Worm (Caenorhabditis elegans) whole organism, L2 larva: ENCODE measurements around the gene ZK380.6.
"Not testable (repeated sequence)": the region's sequence is repeated elsewhere in the genome, so short reads cannot be mapped to it uniquely, and the experiment has no call there.

Experiments
- Y55F3AM.14 ChIP-seq: fragments of 200-800 bp; sonication (Bioruptor generic); optimal IDR thresholded peaks from 2 replicates; lab custom pipeline; 2018; ENCODE audit warnings: mild to moderate bottlenecking, missing genetic modification characterization, missing compliant biosample characterization
- ZK546.5 ChIP-seq: sonication (generic microtip); optimal IDR thresholded peaks from 2 replicates; lab custom pipeline; 2017; ENCODE audit warnings: missing biosample characterization, missing genetic modification characterization
- alr-1 ChIP-seq: fragments of 150-350 bp; optimal IDR thresholded peaks from 2 replicates; lab custom pipeline; 2014; ENCODE audit warnings: missing biosample characterization, missing genetic modification characterization
- aly-2 ChIP-seq: fragments of 150-350 bp; optimal IDR thresholded peaks from 2 replicates; lab custom pipeline; 2014; ENCODE audit warnings: missing biosample characterization, missing genetic modification characterization
- ama-1 ChIP-seq: fragments of 150-350 bp; optimal IDR thresholded peaks from 2 replicates; lab custom pipeline; 2018; ENCODE audit warnings: inconsistent platforms
- blmp-1 ChIP-seq: sonication (generic microtip); optimal IDR thresholded peaks from 2 replicates; lab custom pipeline; 2017; ENCODE audit warnings: missing genetic modification characterization, mild to moderate bottlenecking, missing compliant biosample characterization, antibody characterized with exemption, moderate library complexity; ENCODE audit not compliant: insufficient read depth
- ceh-16 ChIP-seq: fragments of 150-350 bp; optimal IDR thresholded peaks from 2 replicates; lab custom pipeline; 2014; ENCODE audit warnings: missing biosample characterization, missing genetic modification characterization
- dmd-4 ChIP-seq: sonication (generic microtip); optimal IDR thresholded peaks from 2 replicates; lab custom pipeline; 2017; ENCODE audit warnings: missing biosample characterization, missing genetic modification characterization
- elt-1 ChIP-seq: fragments of 150-350 bp; optimal IDR thresholded peaks from 2 replicates; lab custom pipeline; 2014; ENCODE audit warnings: missing biosample characterization, missing genetic modification characterization
- lin-11 ChIP-seq: fragments of 150-350 bp; sonication (generic microtip); optimal IDR thresholded peaks from 2 replicates; lab custom pipeline; 2014; ENCODE audit warnings: missing biosample characterization, missing genetic modification characterization, inconsistent platforms, mixed read lengths
- lin-39 ChIP-seq: fragments of 150-350 bp; optimal IDR thresholded peaks from 2 replicates; lab custom pipeline; 2014; ENCODE audit warnings: missing biosample characterization, missing genetic modification reagents, missing genetic modification characterization
- lsy-2 ChIP-seq, 2 experiments: fragments of 150-350 bp in 1 of 2; sonication (generic microtip) in 1 of 2; optimal IDR thresholded peaks; 2 replicates each; lab custom pipeline; 2014 to 2017; ENCODE audit warnings: missing biosample characterization in 2 of 2, missing genetic modification characterization in 2 of 2
- mbf-1 ChIP-seq: sonication (generic microtip); optimal IDR thresholded peaks from 2 replicates; lab custom pipeline; 2017; ENCODE audit warnings: missing biosample characterization, missing genetic modification characterization
- nhr-10 ChIP-seq: sonication (generic microtip); optimal IDR thresholded peaks from 2 replicates; lab custom pipeline; 2017; ENCODE audit warnings: missing biosample characterization, missing genetic modification characterization
- nhr-11 ChIP-seq: fragments of 150-350 bp; optimal IDR thresholded peaks from 2 replicates; lab custom pipeline; 2014; ENCODE audit warnings: missing biosample characterization, missing genetic modification characterization
- nhr-129 ChIP-seq: fragments of 150-350 bp; optimal IDR thresholded peaks from 2 replicates; lab custom pipeline; 2014; ENCODE audit warnings: missing biosample characterization, missing genetic modification characterization
- nhr-21 ChIP-seq: fragments of 150-350 bp; optimal IDR thresholded peaks from 2 replicates; lab custom pipeline; 2014; ENCODE audit warnings: missing biosample characterization, missing genetic modification characterization
- nhr-6 ChIP-seq: fragments of 150-350 bp; optimal IDR thresholded peaks from 2 replicates; lab custom pipeline; 2014; ENCODE audit warnings: missing biosample characterization, missing genetic modification characterization
- nhr-77 ChIP-seq: fragments of 150-350 bp; optimal IDR thresholded peaks from 2 replicates; lab custom pipeline; 2014; ENCODE audit warnings: missing biosample characterization, missing genetic modification characterization
- skn-1 ChIP-seq: sonication (generic microtip); optimal IDR thresholded peaks from 2 replicates; lab custom pipeline; 2017; ENCODE audit warnings: missing biosample characterization, missing genetic modification characterization
- sma-3 ChIP-seq: sonication (generic microtip); optimal IDR thresholded peaks from 2 replicates; lab custom pipeline; 2016; ENCODE audit warnings: missing genetic modification reagents, missing genetic modification characterization, missing compliant biosample characterization
- snpc-4 ChIP-seq: fragments of 150-350 bp; optimal IDR thresholded peaks from 2 replicates; lab custom pipeline; 2014; ENCODE audit warnings: missing biosample characterization, missing genetic modification characterization
- unc-39 ChIP-seq: fragments of 150-350 bp; optimal IDR thresholded peaks from 2 replicates; lab custom pipeline; 2014; ENCODE audit warnings: missing biosample characterization, missing genetic modification characterization
- unc-62 ChIP-seq: fragments of 150-350 bp; optimal IDR thresholded peaks from 2 replicates; lab custom pipeline; 2014; ENCODE audit warnings: missing biosample characterization, missing genetic modification reagents, missing genetic modification characterization
- zag-1 ChIP-seq: fragments of 150-350 bp; optimal IDR thresholded peaks from 2 replicates; lab custom pipeline; 2014; ENCODE audit warnings: missing biosample characterization, missing genetic modification characterization
- ztf-4 ChIP-seq: fragments of 150-350 bp; optimal IDR thresholded peaks from 2 replicates; lab custom pipeline; 2014; ENCODE audit warnings: missing biosample characterization, missing genetic modification characterization

Gene ZK380.6

DNA sequence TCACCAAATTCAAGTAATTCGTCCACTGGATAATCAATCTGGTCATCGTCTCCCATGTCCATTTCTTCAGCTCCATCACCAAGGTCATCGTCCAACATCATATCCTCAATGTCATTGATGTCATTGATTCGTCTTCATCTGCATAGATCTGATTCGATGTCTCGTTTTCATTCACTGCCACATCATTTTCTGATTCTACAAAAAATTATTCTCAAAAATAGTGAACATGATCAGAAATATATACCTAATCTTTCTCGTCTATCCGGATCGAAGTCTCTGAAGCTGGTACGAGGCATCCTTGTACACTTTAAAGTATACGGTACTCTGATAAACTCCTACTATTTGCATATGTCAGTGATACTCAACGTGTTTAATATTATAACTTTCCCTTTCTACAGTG lies 42.6 kb downstream of the ZK380.6 start, which contains the start of gene C36C9.4:
Gene C36C9.4 (minus strand): TSS at position 101 of the 400 bp plus-strand sequence.
- TF ChIP-seq mbf-1, zag-1, snpc-4 (tag; lab: Kevin White, UChicago): not testable (repeated sequence)

DNA sequence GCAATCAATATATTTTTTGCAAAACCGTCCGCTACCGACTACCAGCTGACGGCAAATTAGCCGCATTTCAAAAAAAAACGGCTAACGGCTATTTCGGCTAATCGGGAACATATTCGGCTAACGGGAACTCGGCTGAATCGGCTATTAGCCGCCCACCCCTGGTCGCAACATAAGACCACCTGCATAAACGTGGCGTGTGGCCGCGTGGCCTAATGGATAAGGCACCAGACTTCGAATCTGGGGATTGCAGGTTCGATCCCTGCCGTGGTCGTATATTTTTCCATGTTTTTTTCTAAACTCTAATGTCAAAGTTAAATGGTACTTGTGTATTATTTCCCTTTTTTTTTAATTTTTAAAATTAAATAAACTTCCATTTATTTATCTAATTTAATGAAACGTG lies 44.2 kb downstream of the ZK380.6 start:
- TF ChIP-seq lin-39 (tag; lab: Kevin White, UChicago) (no peak), lsy-2 (tag; optimal IDR thresholded peaks at IDR 0.05; lab: Kevin White, UChicago) (no peak), nhr-77 (no peak), nhr-6 (no peak), ceh-16 (no peak), mbf-1 (tag; lab: Kevin White, UChicago) (no peak), nhr-11 (no peak)
- TF ChIP-seq, all 48 proteins: peak for 0

DNA sequence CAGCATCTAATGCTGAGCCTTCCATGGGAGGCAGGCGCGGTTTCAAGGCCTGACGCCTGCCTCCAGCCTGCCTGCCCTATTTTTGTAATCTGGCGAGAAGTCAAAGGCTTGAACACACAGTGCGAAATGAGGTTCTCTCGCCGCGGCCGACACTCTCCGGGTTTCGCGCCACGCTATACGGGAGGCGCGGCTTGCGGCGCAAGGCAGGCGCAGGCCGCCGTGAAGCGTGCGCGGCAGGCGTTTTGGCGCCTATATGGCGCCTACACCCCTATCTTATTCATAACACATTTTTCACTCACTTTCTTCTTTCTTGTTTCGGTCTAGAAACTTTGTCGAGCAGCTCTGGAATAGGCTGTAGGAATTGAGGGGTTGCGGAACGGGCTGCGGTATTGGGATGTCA lies 48.8 kb downstream of the ZK380.6 start:
- TF ChIP-seq sma-3 (no peak), alr-1 (no peak), dmd-4 (tag; lab: Kevin White, UChicago) (no peak), ama-1 (lab: Kevin White, UChicago) (no peak), skn-1 (tag; lab: Kevin White, UChicago) (no peak), nhr-129 (tag; lab: Kevin White, UChicago) (no peak), nhr-77 (no peak), unc-39 (tag; lab: Kevin White, UChicago) (no peak), lin-11 (no peak), ceh-16 (no peak), lin-39 (tag; lab: Kevin White, UChicago) (no peak), Y55F3AM.14 (GFP tag; lab: Kevin White, UChicago) (no peak), blmp-1 (tag; lab: Kevin White, UChicago) (no peak), ztf-4 (tag; lab: Kevin White, UChicago) (no peak), nhr-21 (tag; lab: Kevin White, UChicago) (no peak), ZK546.5 (tag; lab: Kevin White, UChicago) (no peak)
- TF ChIP-seq, all 48 proteins: peak for 0

DNA sequence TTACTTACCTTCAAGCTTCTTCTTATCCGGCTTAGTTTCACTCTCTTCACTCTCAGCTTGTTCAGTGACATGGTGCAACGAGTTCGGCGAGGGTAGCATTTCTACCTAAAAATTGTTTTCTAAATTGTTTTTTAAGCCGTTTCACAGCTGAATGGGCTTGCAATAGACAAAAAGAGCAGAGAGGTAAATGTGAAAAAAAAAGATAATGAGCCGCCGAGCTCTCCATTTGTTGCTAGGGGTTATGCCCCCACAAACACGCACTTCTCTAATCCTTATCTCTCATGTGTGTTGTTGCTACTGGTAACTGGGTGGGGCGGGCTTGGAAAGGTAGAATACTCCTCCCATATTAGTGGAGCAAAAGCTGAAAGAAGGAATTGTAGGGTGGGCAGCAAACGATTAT lies 49.6 kb downstream of the ZK380.6 start, which contains the start of gene C36C9.5:
Gene C36C9.5 (minus strand): TSS at position 101 of the 400 bp plus-strand sequence.
- TF ChIP-seq elt-1 (tag; lab: Kevin White, UChicago) (no peak), nhr-10 (tag; lab: Kevin White, UChicago) (no peak), zag-1 (tag; lab: Kevin White, UChicago) (no peak), ZK546.5 (tag; lab: Kevin White, UChicago) (no peak), aly-2 (tag; lab: Kevin White, UChicago) (no peak), unc-62 (GFP tag; lab: Kevin White, UChicago) (no peak)
